Worm (Caenorhabditis elegans) whole organism, L4 larva: Measurements from ENCODE around the gene srh-7.

Experiments
- F10B5.3 ChIP-seq: sonication (generic microtip); optimal IDR thresholded peaks from 2 replicates; lab custom pipeline; 2016; ENCODE audit warnings: mild to moderate bottlenecking, missing genetic modification characterization, missing compliant biosample characterization
- F37D6.2 ChIP-seq: sonication (generic microtip); optimal IDR thresholded peaks from 2 replicates; lab custom pipeline; 2016; ENCODE audit warnings: mild to moderate bottlenecking, missing genetic modification characterization, missing compliant biosample characterization
- T26A8.4 ChIP-seq: fragments of 200-800 bp; sonication (Bioruptor generic); IDR thresholded peaks from 2 replicates; pipeline ENCODE4 v1.3.6; 2022; ENCODE audit warnings: missing genetic modification characterization, missing compliant biosample characterization
- Y105C5A.15 ChIP-seq: fragments of 200-800 bp; sonication (Bioruptor generic); IDR thresholded peaks from 2 replicates; pipeline ENCODE4 v1.3.6; 2022; ENCODE audit warnings: missing genetic modification characterization, missing compliant biosample characterization
- Y48G9A.11 ChIP-seq: fragments of 200-800 bp; sonication (Bioruptor generic); IDR thresholded peaks from 2 replicates; pipeline ENCODE4 v1.3.6; 2022; ENCODE audit warnings: missing genetic modification reagents, missing genetic modification characterization, missing compliant biosample characterization
- ZK337.2 ChIP-seq: fragments of 200-800 bp; sonication (Bioruptor generic); IDR thresholded peaks from 2 replicates; pipeline ENCODE4 v1.3.6; 2022; ENCODE audit warnings: missing genetic modification reagents, missing genetic modification characterization, missing compliant biosample characterization
- ZK546.5 ChIP-seq, 2 experiments: sonication (generic microtip); optimal IDR thresholded peaks; 2 replicates each; lab custom pipeline; 2017; ENCODE audit warnings: missing biosample characterization in 2 of 2, missing genetic modification characterization in 2 of 2
- aha-1 ChIP-seq: fragments of 150-350 bp; peaks from one replicate; lab custom pipeline; 2014; ENCODE audit warnings: missing biosample characterization, missing genetic modification characterization
- aly-2 ChIP-seq: sonication (generic microtip); optimal IDR thresholded peaks from 2 replicates; lab custom pipeline; 2018; ENCODE audit warnings: missing biosample characterization, missing genetic modification characterization
- ama-1 ChIP-seq: fragments of 150-350 bp; optimal IDR thresholded peaks from 2 replicates; lab custom pipeline; 2014; ENCODE audit warnings: inconsistent platforms, mixed read lengths
- ceh-44 ChIP-seq: fragments of 200-800 bp; sonication (Bioruptor generic); IDR thresholded peaks from 2 replicates; pipeline ENCODE4 v1.3.6; 2022; ENCODE audit warnings: missing genetic modification reagents, missing genetic modification characterization, missing compliant biosample characterization
- ceh-62 ChIP-seq: sonication (generic microtip); optimal IDR thresholded peaks from 2 replicates; lab custom pipeline; 2017; ENCODE audit warnings: missing biosample characterization, missing genetic modification characterization
- daf-12 ChIP-seq: fragments of 150-350 bp; optimal IDR thresholded peaks from 2 replicates; lab custom pipeline; 2014; ENCODE audit warnings: missing biosample characterization, missing genetic modification reagents, missing genetic modification characterization
- daf-16 ChIP-seq, 3 experiments: sonication (generic microtip); optimal IDR thresholded peaks; 2 replicates each; lab custom pipeline; 2016 to 2017; ENCODE audit warnings: missing genetic modification characterization in 3 of 3, missing genetic modification reagents in 3 of 3, mild to moderate bottlenecking in 2 of 3, missing compliant biosample characterization in 2 of 3, missing biosample characterization in 1 of 3, moderate library complexity in 1 of 3
- daf-19 ChIP-seq: fragments of 200-800 bp; sonication (Bioruptor generic); conservative IDR thresholded peaks from 2 replicates; pipeline ENCODE4 v1.3.6; 2022; ENCODE audit warnings: missing genetic modification characterization, missing compliant biosample characterization
- daf-8 ChIP-seq: fragments of 200-800 bp; sonication (Bioruptor generic); IDR thresholded peaks from 2 replicates; pipeline ENCODE4 v1.3.6; 2022; ENCODE audit warnings: missing genetic modification characterization, missing compliant biosample characterization
- dpl-1 ChIP-seq: fragments of 150-350 bp; optimal IDR thresholded peaks from 2 replicates; lab custom pipeline; 2014; ENCODE audit warnings: missing biosample characterization, missing genetic modification reagents, missing genetic modification characterization
- duxl-1 ChIP-seq: sonication (generic microtip); optimal IDR thresholded peaks from 2 replicates; lab custom pipeline; 2016; ENCODE audit warnings: mild to moderate bottlenecking, missing genetic modification characterization, moderate library complexity, missing compliant biosample characterization; ENCODE audit not compliant: poor library complexity
- egl-43 ChIP-seq: fragments of 200-800 bp; sonication (Bioruptor generic); IDR thresholded peaks from 2 replicates; pipeline ENCODE4 v1.3.6; 2022; ENCODE audit warnings: missing genetic modification reagents, missing genetic modification characterization, missing compliant biosample characterization
- hif-1 ChIP-seq, 2 experiments: sonication (generic microtip); optimal IDR thresholded peaks; 2 replicates each; lab custom pipeline; 2016 to 2017; ENCODE audit warnings: missing compliant biosample characterization in 2 of 2, missing genetic modification characterization in 2 of 2, missing genetic modification reagents in 2 of 2, missing genotype in 2 of 2, mild to moderate bottlenecking in 1 of 2
- hlh-30 ChIP-seq: sonication (generic microtip); optimal IDR thresholded peaks from 2 replicates; lab custom pipeline; 2017; ENCODE audit warnings: antibody characterized with exemption, mild to moderate bottlenecking, missing genetic modification characterization, missing compliant biosample characterization; ENCODE audit not compliant: insufficient read depth
- lir-3 ChIP-seq: sonication (generic microtip); optimal IDR thresholded peaks from 2 replicates; lab custom pipeline; 2016; ENCODE audit warnings: mild to moderate bottlenecking, missing genetic modification characterization, missing compliant biosample characterization
- madf-5 ChIP-seq, 2 experiments: fragments of 200-800 bp; sonication (Bioruptor generic); IDR thresholded peaks; 2 replicates each; pipeline ENCODE4 v1.3.6; 2022; ENCODE audit warnings: missing compliant biosample characterization in 2 of 2, missing genetic modification characterization in 2 of 2
- mdl-1 ChIP-seq, 2 experiments: fragments of 150-350 bp in 1 of 2; sonication (generic microtip) in 1 of 2; optimal IDR thresholded peaks; 2 replicates each; lab custom pipeline; 2014 to 2017; ENCODE audit warnings: missing biosample characterization in 2 of 2, missing genetic modification characterization in 2 of 2
- mxl-3 ChIP-seq: fragments of 200-800 bp; sonication (Bioruptor generic); optimal IDR thresholded peaks from 2 replicates; lab custom pipeline; 2018; ENCODE audit warnings: mild to moderate bottlenecking, missing genetic modification characterization, missing compliant biosample characterization
- nhr-102 ChIP-seq: sonication (generic microtip); optimal IDR thresholded peaks from 2 replicates; lab custom pipeline; 2016; ENCODE audit warnings: mild to moderate bottlenecking, missing genetic modification characterization, moderate library complexity, missing compliant biosample characterization
- nhr-111 ChIP-seq: fragments of 200-800 bp; sonication (Bioruptor generic); optimal IDR thresholded peaks from 2 replicates; lab custom pipeline; 2018; ENCODE audit warnings: mild to moderate bottlenecking, missing genetic modification characterization, missing compliant biosample characterization
- nhr-28 ChIP-seq: fragments of 150-350 bp; optimal IDR thresholded peaks from 2 replicates; lab custom pipeline; 2014; ENCODE audit warnings: missing biosample characterization, missing genetic modification characterization
- nhr-76 ChIP-seq: fragments of 150-350 bp; optimal IDR thresholded peaks from 2 replicates; lab custom pipeline; 2014; ENCODE audit warnings: missing biosample characterization, missing genetic modification characterization
- nhr-77 ChIP-seq: fragments of 150-350 bp; optimal IDR thresholded peaks from 2 replicates; lab custom pipeline; 2014; ENCODE audit warnings: missing biosample characterization, missing genetic modification characterization
- pha-4 ChIP-seq, 2 experiments: fragments of 150-350 bp in 1 of 2; fragments of 200-800 bp in 1 of 2; sonication (Bioruptor generic) in 1 of 2; IDR thresholded peaks in 1 of 2; optimal IDR thresholded peaks in 1 of 2; 2 replicates each; pipeline versions ENCODE4 v1.3.6 to Lab custom; 2014 to 2022; ENCODE audit warnings: missing genetic modification characterization in 2 of 2, missing genetic modification reagents in 2 of 2, missing biosample characterization in 1 of 2, missing compliant biosample characterization in 1 of 2
- rbr-2 ChIP-seq: sonication (generic microtip); optimal IDR thresholded peaks from 2 replicates; lab custom pipeline; 2016; ENCODE audit warnings: missing genotype, missing genetic modification characterization, missing compliant biosample characterization
- saeg-2 ChIP-seq: fragments of 200-800 bp; sonication (Bioruptor generic); IDR thresholded peaks from 2 replicates; pipeline ENCODE4 v1.3.6; 2022; ENCODE audit warnings: missing genetic modification reagents, missing genetic modification characterization, missing compliant biosample characterization
- tag-97 ChIP-seq: fragments of 200-800 bp; sonication (Bioruptor generic); IDR thresholded peaks from 2 replicates; pipeline ENCODE4 v1.3.6; 2022; ENCODE audit warnings: missing genetic modification characterization, missing compliant biosample characterization
- unc-62 ChIP-seq, 3 experiments: fragments of 150-350 bp in 1 of 3; sonication (generic microtip); optimal IDR thresholded peaks in 2 of 3; peaks in 1 of 3; 1 replicate in 1 of 3; 2 replicates in 2 of 3; lab custom pipeline; 2014 to 2017; ENCODE audit warnings: missing biosample characterization in 3 of 3, missing genetic modification characterization in 3 of 3, missing genetic modification reagents in 3 of 3, missing genotype in 1 of 3
- zag-1 ChIP-seq: fragments of 150-350 bp; optimal IDR thresholded peaks from 2 replicates; lab custom pipeline; 2014; ENCODE audit warnings: missing biosample characterization, missing genetic modification characterization
- zip-2 ChIP-seq: fragments of 150-350 bp; optimal IDR thresholded peaks from 2 replicates; lab custom pipeline; 2014; ENCODE audit warnings: missing biosample characterization, missing genetic modification characterization
- ztf-7 ChIP-seq: fragments of 150-350 bp; optimal IDR thresholded peaks from 2 replicates; lab custom pipeline; 2014; ENCODE audit warnings: missing biosample characterization, missing genetic modification characterization

srh-7 gene

DNA sequence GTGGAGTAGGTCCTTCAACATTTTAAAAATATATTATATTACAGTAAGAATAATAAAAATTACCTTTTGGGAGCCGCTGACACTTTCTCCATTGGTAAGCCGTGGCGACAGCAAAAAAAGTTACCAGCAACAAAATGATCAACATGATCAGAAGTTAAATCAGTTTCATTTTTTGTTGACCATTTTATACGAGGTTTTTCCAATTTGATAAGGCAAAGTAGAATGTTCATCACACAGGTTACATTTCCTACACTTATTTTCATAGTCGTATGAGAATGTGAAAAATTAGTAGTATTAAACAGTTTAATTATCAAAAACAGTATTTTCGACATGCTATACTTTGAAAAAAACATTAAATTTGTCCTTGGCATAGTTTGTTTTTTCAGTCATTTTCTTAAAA is 35.2 kb upstream of the srh-7 start, which contains the start of gene cyp-34A10:
TSS of gene cyp-34A10 (minus strand) at position 146 of the 400 bp plus-strand sequence.
- TF ChIP-seq ceh-62 (no peak), pha-4 (GFP tag; IDR thresholded peaks at IDR 0.05; lab: Robert Waterston, UW) (no peak), pha-4 (tag; optimal IDR thresholded peaks at IDR 0.05; lab: Kevin White, UChicago) (no peak), unc-62 (GFP tag; optimal IDR thresholded peaks at IDR 0.05 in 1 of 2; lab: Kevin White, UChicago) (peak in 1 of 2 experiments; percentile 43), unc-62 (tag; optimal IDR thresholded peaks at IDR 0.05; lab: Kevin White, UChicago) (no peak), dpl-1 (GFP tag; lab: Kevin White, UChicago) (no peak), daf-16 (GFP tag; optimal IDR thresholded peaks at IDR 0.05; lab: Kevin White, UChicago) (no peak), daf-16 (tag; optimal IDR thresholded peaks at IDR 0.05; lab: Kevin White, UChicago) (peak; percentile 13), zag-1 (no peak), Y48G9A.11 (GFP tag; lab: Robert Waterston, UW) (no peak), saeg-2 (no peak), nhr-77 (tag; lab: Kevin White, UChicago) (peak; percentile 73), nhr-111 (GFP tag; lab: Kevin White, UChicago) (no peak), nhr-76 (tag; lab: Kevin White, UChicago) (no peak), ceh-44 (GFP tag; lab: Robert Waterston, UW) (no peak), F10B5.3 (tag; lab: Kevin White, UChicago) (no peak), madf-5 (GFP tag; IDR thresholded peaks at IDR 0.05; lab: Robert Waterston, UW) (no peak), ama-1 (no peak), mxl-3 (GFP tag; lab: Kevin White, UChicago) (no peak), nhr-102 (tag; lab: Kevin White, UChicago) (no peak), ZK546.5 (tag; optimal IDR thresholded peaks at IDR 0.05; lab: Kevin White, UChicago) (no peak), duxl-1 (tag; lab: Kevin White, UChicago) (no peak), aly-2 (tag; lab: Kevin White, UChicago) (no peak), nhr-28 (tag; lab: Kevin White, UChicago) (peak; percentile 73), Y105C5A.15 (GFP tag; lab: Robert Waterston, UW) (no peak)

DNA sequence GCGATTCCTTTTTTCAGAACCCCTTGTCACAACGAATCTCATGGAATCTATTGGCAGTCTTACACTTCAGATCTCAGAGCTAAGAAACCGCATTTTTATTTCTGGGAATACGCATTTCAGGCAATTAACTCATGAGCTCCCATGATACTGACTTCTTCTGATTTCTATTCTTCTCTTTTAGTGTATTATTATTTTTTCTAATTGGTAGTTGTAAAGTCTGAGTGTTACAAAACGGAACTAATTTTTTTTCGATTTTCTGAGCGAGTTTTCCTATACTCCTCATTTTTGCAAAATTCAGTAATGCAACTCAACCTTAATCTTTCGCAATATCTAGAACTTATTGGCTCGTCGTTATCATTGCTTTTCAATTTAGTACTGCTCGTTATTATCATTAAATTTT is 33.7 kb upstream of the srh-7 start, which contains the start of gene str-82:
TSS of gene str-82 (plus strand) at position 301 of the 400 bp plus-strand sequence.
- TF ChIP-seq daf-12 (no peak), daf-8 (GFP tag; lab: Robert Waterston, UW) (no peak)
- TF ChIP-seq, all 104 proteins: peak for 0

DNA sequence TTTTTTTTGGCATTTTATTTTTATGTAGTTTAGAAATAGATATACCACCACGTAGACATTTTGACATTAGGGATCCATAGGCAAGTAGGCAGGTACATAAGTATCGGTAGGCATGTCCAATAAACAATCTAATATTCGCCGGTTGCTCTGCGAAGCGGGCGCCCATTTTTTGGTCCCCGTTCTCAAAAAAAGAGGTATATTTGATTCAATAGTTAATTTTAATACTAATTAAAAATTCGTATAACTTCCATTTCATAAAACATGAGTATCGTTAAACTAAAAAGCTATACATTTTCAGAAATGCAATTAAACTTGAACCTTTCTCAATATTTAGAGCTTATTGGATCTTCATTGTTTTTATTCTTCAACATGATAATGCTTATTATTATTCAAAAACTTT is 31.1 kb upstream of the srh-7 start, which contains the start of gene str-83:
TSS of gene str-83 (plus strand) at position 301 of the 400 bp plus-strand sequence.
- TF ChIP-seq zip-2 (tag; lab: Kevin White, UChicago) (no peak), hlh-30 (tag; lab: Kevin White, UChicago) (no peak), egl-43 (no peak), mdl-1 (tag; optimal IDR thresholded peaks at IDR 0.05; lab: Kevin White, UChicago) (no peak), hif-1 (tag; optimal IDR thresholded peaks at IDR 0.05; lab: Kevin White, UChicago) (no peak)

DNA sequence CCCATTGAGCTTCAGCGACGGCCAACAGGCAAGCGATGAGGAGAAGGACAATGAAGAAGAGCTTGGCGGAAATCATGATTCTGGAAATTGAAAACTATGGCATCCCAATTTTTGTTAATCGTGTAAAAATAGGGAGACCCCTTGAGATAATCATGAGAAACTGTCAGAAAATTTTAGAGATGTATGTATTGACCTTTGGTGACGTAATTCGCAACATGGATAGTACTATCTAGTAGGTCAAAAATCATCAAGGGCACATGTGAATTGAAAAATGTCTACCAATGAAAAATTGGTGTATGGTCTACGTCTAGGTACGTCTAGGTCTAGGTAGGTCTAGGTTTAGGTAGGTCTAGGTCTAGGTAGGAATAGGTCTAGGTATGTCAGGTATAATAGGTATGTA is 29.0 kb upstream of the srh-7 start, which contains the start of gene nlp-34:
TSS of gene nlp-34 (minus strand) at position 82 of the 400 bp plus-strand sequence.
- TF ChIP-seq ama-1 (no peak), zip-2 (tag; lab: Kevin White, UChicago) (no peak), nhr-102 (tag; lab: Kevin White, UChicago) (no peak), ZK337.2 (GFP tag; lab: Robert Waterston, UW) (no peak), ztf-7 (tag; lab: Kevin White, UChicago) (no peak), tag-97 (GFP tag; lab: Robert Waterston, UW) (no peak), F37D6.2 (tag; lab: Kevin White, UChicago) (no peak), T26A8.4 (GFP tag; lab: Robert Waterston, UW) (no peak), rbr-2 (tag; lab: Kevin White, UChicago) (no peak), daf-19 (no peak), lir-3 (tag; lab: Kevin White, UChicago) (no peak), aha-1 (tag; lab: Kevin White, UChicago) (no peak)
